Worm (Caenorhabditis elegans): ENCODE measurements around the gene mrp-5.

- no peak for TF ChIP-seq sptf-1 (tag; optimal IDR thresholded peaks at IDR 0.05)
- TF ChIP-seq rnt-1 (tag; optimal IDR thresholded peaks at IDR 0.05) = no peak
- no peak for TF ChIP-seq jun-1 (tag; optimal IDR thresholded peaks at IDR 0.05)
- TF ChIP-seq ama-1 (optimal IDR thresholded peaks at IDR 0.05) = no peak
- TF ChIP-seq unc-62 (GFP tag; optimal IDR thresholded peaks at IDR 0.05) = no peak
Observed at ce11 chrX:14897192-14897591, 48.9 kb downstream of the mrp-5 start.
